Worm (Caenorhabditis elegans) whole organism, L4/young adult: Measurements from ENCODE around the gene tbb-1.

ENCODE experiments used
- W03F9.2 ChIP-seq: fragments of 150-350 bp; optimal IDR thresholded peaks from 2 replicates; lab custom pipeline; 2014; ENCODE audit warnings: missing biosample characterization, missing genetic modification characterization
- dao-5 ChIP-seq: sonication (generic microtip); optimal IDR thresholded peaks from 2 replicates; lab custom pipeline; 2016; ENCODE audit warnings: missing genotype, missing genetic modification characterization, moderate library complexity, missing compliant biosample characterization
- him-1 ChIP-seq: sonication (generic microtip); optimal IDR thresholded peaks from 2 replicates; lab custom pipeline; 2016; ENCODE audit warnings: missing genotype, missing genetic modification reagents, missing genetic modification characterization, missing compliant biosample characterization

Gene tbb-1

DNA sequence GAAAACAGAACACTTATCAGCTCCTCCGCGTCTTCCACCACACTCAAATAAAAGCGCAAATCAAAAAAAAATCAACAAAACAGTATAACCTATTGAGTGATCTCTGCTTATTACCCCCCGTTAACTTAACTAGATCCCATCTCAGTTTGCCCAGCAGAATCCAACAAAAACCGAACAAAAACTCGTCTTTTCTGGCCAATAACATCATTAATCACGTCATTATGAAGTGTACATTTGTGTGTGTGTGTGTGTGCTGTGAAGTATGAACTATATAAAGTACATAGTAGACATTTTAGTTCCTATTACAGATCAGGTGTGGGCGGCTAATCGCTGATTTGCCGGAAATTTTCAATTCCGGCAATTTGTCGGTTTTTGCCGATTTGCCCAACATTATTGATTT, 24.2 kb downstream of the tbb-1 start:
- TF ChIP-seq W03F9.2 (tag; lab: Kevin White, UChicago) (no peak), him-1 (tag; lab: Kevin White, UChicago) (no peak), dao-5 (tag; lab: Kevin White, UChicago) (no peak)

DNA sequence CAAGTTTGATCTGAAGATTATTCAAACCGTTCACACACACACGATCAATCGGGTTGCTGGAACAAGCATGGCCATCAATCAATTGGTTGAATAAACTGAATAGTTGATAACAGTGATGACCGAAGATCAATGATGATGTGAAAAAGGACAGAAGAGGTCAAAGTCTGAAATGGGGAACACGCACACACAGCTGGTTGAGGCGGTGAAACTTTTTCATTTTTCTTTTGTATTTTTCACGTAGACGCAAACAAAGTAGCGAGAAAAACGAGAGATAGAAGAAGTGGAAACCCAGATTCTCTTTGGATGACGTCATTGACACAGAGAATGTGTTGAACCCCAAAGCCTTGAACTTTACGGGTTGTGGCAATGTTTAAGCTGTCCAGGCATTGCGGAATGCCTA, 24.8 kb downstream of the tbb-1 start:
- TF ChIP-seq dao-5 (tag; lab: Kevin White, UChicago) (no peak), him-1 (tag; lab: Kevin White, UChicago) (no peak), W03F9.2 (tag; lab: Kevin White, UChicago) (no peak)

DNA sequence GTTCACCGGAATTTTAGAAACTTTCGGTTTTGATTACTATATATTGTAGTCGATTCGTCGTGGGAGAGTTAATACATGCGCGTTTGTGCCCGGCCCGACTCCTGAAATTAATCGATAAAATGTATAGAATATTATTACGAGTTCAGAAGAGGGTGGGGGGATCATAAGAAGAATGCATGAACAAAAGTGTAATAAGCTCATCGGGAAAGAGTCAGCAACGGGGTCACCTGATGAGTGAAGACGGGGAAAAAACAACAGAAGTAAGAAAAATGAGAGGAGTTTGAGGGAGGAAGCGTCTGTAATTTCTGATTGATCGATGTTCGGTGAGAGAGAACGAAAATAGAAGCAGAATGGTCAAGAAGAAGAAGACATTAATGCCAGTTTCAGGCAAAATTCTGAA, 26.1 kb downstream of the tbb-1 start, which contains the start of gene W09D10.4:
W09D10.4 (minus strand) TSS at position 101 of the 400 bp plus-strand sequence.
- TF ChIP-seq W03F9.2 (tag; lab: Kevin White, UChicago) (no peak), dao-5 (tag; lab: Kevin White, UChicago) (no peak), him-1 (tag; lab: Kevin White, UChicago) (no peak)

DNA sequence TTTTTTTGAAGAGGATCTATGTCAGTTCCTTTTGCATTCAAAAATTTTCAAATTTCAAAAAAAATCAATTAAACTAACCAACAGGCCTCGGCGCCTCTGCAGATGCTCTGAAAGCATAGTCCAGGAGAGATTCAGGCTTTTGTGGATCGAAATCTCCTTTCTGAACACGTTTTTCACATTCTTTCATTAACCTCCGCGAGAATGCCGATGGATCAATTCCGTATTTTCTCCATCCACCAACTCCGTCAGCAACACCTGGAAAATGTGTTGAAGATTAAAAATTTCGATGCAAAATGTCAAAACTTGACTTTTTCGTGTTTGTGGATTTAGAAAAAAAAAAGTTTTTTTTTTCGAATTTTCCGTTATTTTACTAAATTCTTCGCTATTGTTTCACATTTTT, 27.7 kb downstream of the tbb-1 start:
- TF ChIP-seq dao-5 (tag; lab: Kevin White, UChicago) (no peak), W03F9.2 (tag; lab: Kevin White, UChicago) (no peak), him-1 (tag; lab: Kevin White, UChicago) (no peak)

DNA sequence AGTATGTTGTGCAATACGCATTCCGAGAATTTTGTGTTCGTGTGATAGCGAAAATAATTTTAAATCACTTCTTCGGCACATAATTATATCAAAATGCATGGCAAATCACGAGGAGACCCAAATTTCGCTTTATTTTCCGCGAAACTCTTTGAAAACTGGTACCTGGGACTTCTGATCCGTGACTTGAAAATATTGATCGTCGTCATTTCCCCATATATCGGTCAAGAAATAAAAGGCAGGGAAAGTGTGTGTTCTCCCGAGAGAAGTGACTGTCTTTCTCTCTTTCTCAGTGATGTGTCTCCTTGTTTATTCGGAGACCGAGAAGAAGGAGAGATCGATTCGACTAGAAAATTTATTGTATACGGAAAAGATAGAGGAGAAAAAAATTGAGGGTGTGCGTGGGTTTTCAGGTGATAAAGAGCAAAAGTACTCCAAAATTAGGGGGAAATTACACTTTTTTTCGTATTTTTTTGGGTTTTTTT, 31.0 kb downstream of the tbb-1 start, which contains the start of gene W09D10.5:
W09D10.5 (minus strand) TSS at position 345 of the 482 bp plus-strand sequence.
- TF ChIP-seq W03F9.2 (tag; lab: Kevin White, UChicago), result no peak
- TF ChIP-seq him-1 (tag; lab: Kevin White, UChicago), result no peak
- no peak for TF ChIP-seq dao-5 (tag; lab: Kevin White, UChicago)

DNA sequence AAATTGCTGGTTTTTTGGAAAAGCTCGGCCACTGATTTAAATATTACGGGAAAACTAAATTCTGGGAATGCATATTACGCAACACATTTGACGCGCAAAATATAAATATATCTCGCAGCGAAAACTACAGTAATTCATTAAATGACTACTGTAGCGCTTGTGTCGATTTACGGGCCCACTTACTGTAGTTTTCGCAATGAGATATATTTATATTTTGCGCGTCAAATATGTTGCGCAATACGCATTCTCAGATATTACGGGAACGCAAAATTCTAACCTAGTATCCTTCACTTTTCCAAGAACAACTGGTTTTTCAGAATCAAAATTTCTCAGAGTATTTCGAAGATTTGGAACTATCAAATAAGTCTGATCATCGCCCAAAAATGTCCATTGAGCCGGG, 32.6 kb downstream of the tbb-1 start:
- TF ChIP-seq him-1 (tag; lab: Kevin White, UChicago) (no peak), dao-5 (tag; lab: Kevin White, UChicago) (no peak), W03F9.2 (tag; lab: Kevin White, UChicago) (no peak)

DNA sequence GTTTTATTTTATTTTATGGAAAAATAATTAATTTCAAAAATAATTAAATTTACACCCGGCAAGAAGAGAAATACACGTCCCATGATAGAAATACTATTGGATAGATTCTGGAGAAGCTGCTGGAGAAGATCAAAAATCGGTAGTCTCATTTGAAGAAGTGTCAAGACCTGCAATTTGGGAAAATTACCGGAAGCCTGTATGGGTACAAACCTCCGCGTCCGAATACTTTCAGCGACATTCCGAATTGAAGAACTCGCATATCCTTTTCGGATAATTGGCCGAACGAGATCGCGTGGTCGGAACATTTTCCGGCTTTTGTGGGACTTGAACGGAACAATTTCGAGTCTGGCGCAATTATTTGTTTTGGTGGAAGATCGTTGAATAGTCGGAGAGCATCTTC, 33.7 kb downstream of the tbb-1 start:
- TF ChIP-seq him-1 (tag; lab: Kevin White, UChicago) (no peak), dao-5 (tag; lab: Kevin White, UChicago) (no peak), W03F9.2 (tag; lab: Kevin White, UChicago) (no peak)

DNA sequence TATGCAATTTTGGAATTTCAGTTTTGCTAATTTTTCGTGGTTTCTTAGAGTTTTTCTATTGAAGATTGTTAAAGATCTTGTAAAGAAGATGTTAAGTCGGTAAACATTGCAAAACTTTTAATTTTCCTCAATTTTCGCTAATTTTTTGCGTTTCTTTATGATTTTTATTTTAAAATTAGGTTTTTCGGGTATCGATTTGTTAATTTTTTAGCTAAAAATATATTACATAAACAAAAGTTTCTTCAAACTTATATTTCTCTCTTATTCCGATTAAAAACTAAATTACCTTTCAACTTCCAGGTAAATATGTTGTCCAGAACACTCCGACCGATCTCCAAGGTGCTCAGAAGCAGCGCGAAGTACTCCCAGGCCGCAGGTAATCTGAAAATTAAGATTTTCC, 34.8 kb downstream of the tbb-1 start, which contains the start of gene mrpl-12:
mrpl-12 (plus strand) TSS at position 301 of the 400 bp plus-strand sequence.
- TF ChIP-seq him-1 (tag; lab: Kevin White, UChicago) (no peak), W03F9.2 (tag; lab: Kevin White, UChicago) (no peak), dao-5 (tag; lab: Kevin White, UChicago) (no peak)

DNA sequence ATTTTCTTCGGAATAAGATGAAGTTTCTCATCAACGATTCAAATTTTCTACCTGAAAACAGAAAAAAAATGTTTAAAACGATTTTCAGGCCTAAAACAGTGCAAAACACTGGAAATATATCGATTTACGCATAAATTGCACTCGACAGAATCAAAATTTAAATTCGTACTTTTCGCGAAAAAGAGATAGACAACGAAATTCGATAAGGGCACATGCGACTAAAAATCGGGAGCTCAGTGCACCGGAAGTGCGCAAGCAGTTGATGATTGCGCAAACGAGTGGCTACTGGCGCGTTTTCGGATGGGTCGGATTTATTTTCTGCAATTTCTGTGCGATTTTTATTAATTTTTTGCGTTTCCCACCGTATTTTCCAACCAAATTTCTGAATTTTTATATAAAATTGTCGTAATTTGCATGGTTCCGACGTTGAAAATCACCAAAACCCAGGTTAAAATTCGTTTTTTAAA, 35.2 kb downstream of the tbb-1 start, which contains the start of the genes Y39A1A.21 and Y39A1A.22:
Y39A1A.21 (minus strand) TSS at position 51 of the 467 bp plus-strand sequence.
Y39A1A.22 (minus strand) TSS at position 57 of the 467 bp plus-strand sequence.
- TF ChIP-seq him-1 (tag; lab: Kevin White, UChicago) (peak; percentile 29), W03F9.2 (tag; lab: Kevin White, UChicago) (peak; percentile 69), dao-5 (tag; lab: Kevin White, UChicago) (no peak)

DNA sequence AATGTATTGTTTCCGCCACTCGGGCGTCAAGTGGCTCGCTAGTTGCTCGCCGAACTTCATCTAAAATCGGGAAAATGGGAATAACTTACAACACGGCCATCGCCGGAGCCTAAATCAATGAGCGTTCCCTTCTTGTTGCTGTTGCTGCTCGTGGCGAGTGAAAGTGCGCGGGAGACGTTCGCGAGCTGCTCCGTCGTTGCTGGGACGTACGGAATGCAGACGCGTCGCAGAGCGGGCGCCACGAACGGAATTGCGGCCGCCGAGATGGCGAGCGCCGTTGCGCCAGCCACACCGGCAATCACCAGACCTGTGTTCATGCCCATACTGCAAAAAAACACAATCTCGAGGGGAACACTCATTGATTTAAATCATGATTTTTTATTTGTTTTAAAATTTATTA, 35.8 kb downstream of the tbb-1 start:
- no peak for TF ChIP-seq W03F9.2 (tag; lab: Kevin White, UChicago)
- no peak for TF ChIP-seq him-1 (tag; lab: Kevin White, UChicago)
- no peak for TF ChIP-seq dao-5 (tag; lab: Kevin White, UChicago)

DNA sequence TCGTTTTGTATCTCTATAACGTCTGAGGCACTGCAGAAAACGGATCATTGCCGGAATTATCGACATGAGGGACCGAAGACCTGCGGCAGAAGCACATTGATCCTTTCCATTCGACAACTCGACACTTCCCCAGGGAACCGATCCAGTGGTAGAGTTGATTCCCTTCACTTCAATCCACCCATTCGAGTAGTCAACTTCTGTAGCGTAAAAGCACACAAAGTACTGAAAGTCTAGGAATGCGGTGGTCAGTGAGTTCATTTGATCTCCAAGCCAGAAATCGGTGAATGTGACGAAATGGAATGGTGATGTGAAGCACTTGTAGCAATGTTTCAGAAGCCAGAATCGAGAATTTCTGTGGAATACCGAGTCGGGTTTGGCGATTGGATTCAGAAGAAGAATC, 37.7 kb downstream of the tbb-1 start:
- TF ChIP-seq dao-5 (tag; lab: Kevin White, UChicago) (no peak), him-1 (tag; lab: Kevin White, UChicago) (no peak), W03F9.2 (tag; lab: Kevin White, UChicago) (no peak)

DNA sequence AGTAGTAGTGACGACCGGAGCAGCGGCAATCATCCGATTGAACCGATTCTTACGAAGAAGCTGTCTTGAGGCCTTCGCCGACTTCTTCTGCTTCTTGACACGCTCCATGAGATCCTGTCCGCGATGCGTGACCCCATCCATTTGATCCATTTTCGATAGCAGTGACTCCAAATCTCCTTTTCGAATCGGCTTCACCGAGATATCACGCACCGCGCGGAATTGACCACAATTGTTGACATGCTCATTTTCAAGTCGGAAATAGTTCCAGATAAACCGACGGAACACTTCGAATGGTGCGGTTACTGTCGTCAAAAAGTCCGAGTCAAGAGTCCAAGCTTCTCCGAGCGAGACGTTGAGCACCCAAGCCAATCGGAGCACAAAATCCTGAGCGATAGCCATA, 38.4 kb downstream of the tbb-1 start:
- no peak for TF ChIP-seq dao-5 (tag; lab: Kevin White, UChicago)
- no peak for TF ChIP-seq him-1 (tag; lab: Kevin White, UChicago)
- no peak for TF ChIP-seq W03F9.2 (tag; lab: Kevin White, UChicago)

DNA sequence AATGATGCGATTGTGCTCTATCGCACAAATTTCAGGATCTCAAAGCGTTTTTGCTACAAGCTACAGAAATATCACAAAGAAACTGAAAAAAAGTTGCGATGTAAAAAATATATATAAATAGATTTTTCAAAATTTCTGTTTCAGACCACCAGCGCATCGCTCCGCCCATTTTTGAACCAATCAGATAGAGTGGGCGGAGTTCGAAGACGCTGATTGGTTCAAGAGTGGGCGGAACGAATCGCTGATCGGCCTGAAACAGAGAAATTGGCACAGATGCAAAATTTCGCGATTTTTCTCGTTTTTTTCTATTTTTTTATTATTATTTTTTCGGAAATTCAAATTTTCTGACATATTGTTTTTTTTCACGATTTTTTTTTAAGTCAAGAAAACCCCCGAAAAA, 39.4 kb downstream of the tbb-1 start:
- TF ChIP-seq W03F9.2 (tag; lab: Kevin White, UChicago) (no peak), him-1 (tag; lab: Kevin White, UChicago) (no peak), dao-5 (tag; lab: Kevin White, UChicago) (no peak)

DNA sequence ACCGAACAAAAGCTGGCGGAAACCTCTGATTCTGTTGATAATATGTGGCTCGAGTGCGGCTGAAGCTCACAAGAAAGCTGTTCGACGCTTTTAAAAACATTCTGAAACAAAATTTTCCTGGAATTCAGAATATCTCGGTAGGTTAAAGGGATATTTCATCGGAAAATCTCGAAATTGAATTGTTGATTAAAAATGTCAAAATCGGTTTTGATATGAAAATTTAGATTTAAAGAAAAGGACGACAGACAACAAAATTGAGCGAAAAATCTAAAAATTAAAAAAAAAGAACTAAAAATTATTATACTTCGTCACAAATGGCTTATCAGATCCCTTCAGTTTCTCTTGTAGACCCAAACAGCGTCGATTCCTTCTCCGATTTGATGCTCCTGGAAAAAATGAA, 41.8 kb downstream of the tbb-1 start, which contains the start of gene Y39A1A.20:
Y39A1A.20 (minus strand) TSS at position 101 of the 400 bp plus-strand sequence.
- TF ChIP-seq W03F9.2 (tag; lab: Kevin White, UChicago) (no peak), him-1 (tag; lab: Kevin White, UChicago) (no peak), dao-5 (tag; lab: Kevin White, UChicago) (no peak)
